Fruit fly (Drosophila melanogaster): ENCODE data around the gene CG14324.

Gene CG14324

dm6 chr3R:17624549-17624948 lies 6.0 kb upstream of the CG14324 start (continued):
- TF ChIP-seq CG14860 (GFP tag; IDR thresholded peaks at IDR 0.05; ENCODE audit: partially characterized antibody): peak; percentile 68
- no peak for TF ChIP-seq HLH54F (GFP tag; optimal IDR thresholded peaks at IDR 0.05)
- TF ChIP-seq CG8765 (GFP tag; IDR thresholded peaks at IDR 0.05): no peak
- no peak for TF ChIP-seq dpn (GFP tag; optimal IDR thresholded peaks at IDR 0.05)
- peak; percentile 0 for TF ChIP-seq CG4328 (GFP tag; optimal IDR thresholded peaks at IDR 0.05)
- peak; percentile 71; the same call in 2 of the 3 replicates for TF ChIP-seq HLH4C (GFP tag; IDR thresholded peaks at IDR 0.05; ENCODE audit: partially characterized antibody)
- TF ChIP-seq CG6813 (GFP tag; optimal IDR thresholded peaks at IDR 0.05): no peak
- TF ChIP-seq ap (GFP tag; IDR thresholded peaks at IDR 0.05): no peak
- no peak for TF ChIP-seq Hr51 (GFP tag; optimal IDR thresholded peaks at IDR 0.05)
- no peak for TF ChIP-seq ac (GFP tag; optimal IDR thresholded peaks at IDR 0.05)
- no peak for TF ChIP-seq CG17568 (GFP tag; optimal IDR thresholded peaks at IDR 0.05)
- no peak for TF ChIP-seq disco-r (GFP tag; optimal IDR thresholded peaks at IDR 0.05)
- TF ChIP-seq ase (GFP tag; IDR thresholded peaks at IDR 0.05): no peak
- TF ChIP-seq Rx (GFP tag; IDR thresholded peaks at IDR 0.05): no peak
- TF ChIP-seq Dip2 (GFP tag; IDR thresholded peaks at IDR 0.05): no peak
- TF ChIP-seq sens-2 (GFP tag; IDR thresholded peaks at IDR 0.05): no peak
- TF ChIP-seq lbe (GFP tag; optimal IDR thresholded peaks at IDR 0.05): no peak
- peak; percentile 79 for TF ChIP-seq CG34376 (GFP tag; optimal IDR thresholded peaks at IDR 0.05)
- TF ChIP-seq ftz-f1 (GFP tag; optimal IDR thresholded peaks at IDR 0.05): peak; percentile 31
- TF ChIP-seq inv (GFP tag; IDR thresholded peaks at IDR 0.05; ENCODE audit: partially characterized antibody): peak; percentile 45; the same call in 1 of the 2 replicates
- TF ChIP-seq CG33213 (GFP tag; optimal IDR thresholded peaks at IDR 0.05): no peak
- no peak for TF ChIP-seq CG15601 (tag; optimal IDR thresholded peaks at IDR 0.05)
- no peak for TF ChIP-seq Hmx (GFP tag; optimal IDR thresholded peaks at IDR 0.05)
- no peak for TF ChIP-seq trem (tag; optimal IDR thresholded peaks at IDR 0.05)
- no peak for TF ChIP-seq CG11560 (tag; IDR thresholded peaks at IDR 0.05)
- TF ChIP-seq CG1603 (tag; optimal IDR thresholded peaks at IDR 0.05): no peak
- TF ChIP-seq CG9609 (GFP tag; optimal IDR thresholded peaks at IDR 0.05): no peak
- no peak for TF ChIP-seq CG3065 (GFP tag; optimal IDR thresholded peaks at IDR 0.05)

dm6 chr3R:17622062-17622766 lies 3.6 kb upstream of the CG14324 start, which contains the start of gene CG14323:
TSS of gene CG14323 (minus strand) at chr3R:17622112.
- TF ChIP-seq CG10462 (GFP tag; optimal IDR thresholded peaks at IDR 0.05) (no peak), CG2129 (GFP tag; IDR thresholded peaks at IDR 0.05; ENCODE audit: partially characterized antibody) (no peak), CG32767 (GFP tag; IDR thresholded peaks at IDR 0.05) (no peak), Pdp1 (GFP tag; optimal IDR thresholded peaks at IDR 0.05) (no peak), B-H1 (GFP tag; IDR thresholded peaks at IDR 0.05) (no peak), Bgb (GFP tag; IDR thresholded peaks at IDR 0.05; ENCODE audit: partially characterized antibody) (peak; percentile 40), fd64A (GFP tag; optimal IDR thresholded peaks at IDR 0.05) (no peak), hkb (optimal IDR thresholded peaks at IDR 0.05) (no peak), hkb (GFP tag; IDR thresholded peaks at IDR 0.05) (0 out of 2 replicates have a peak, but pooled peaks have one; percentile 13), cas (GFP tag; IDR thresholded peaks at IDR 0.05) (no peak), CG13424 (tag; optimal IDR thresholded peaks at IDR 0.05) (no peak), Dip3 (GFP tag; optimal IDR thresholded peaks at IDR 0.05) (no peak), CG15011 (GFP tag; optimal IDR thresholded peaks at IDR 0.05) (no peak), CG16813 (GFP tag; IDR thresholded peaks at IDR 0.05; ENCODE audit: partially characterized antibody) (peak; percentile 54; the same call in 2 of the 3 replicates), lbe (GFP tag; optimal IDR thresholded peaks at IDR 0.05) (no peak), CG18262 (tag; optimal IDR thresholded peaks at IDR 0.05) (no peak), Xbp1 (GFP tag; optimal IDR thresholded peaks at IDR 0.05) (no peak), Dip2 (GFP tag; IDR thresholded peaks at IDR 0.05) (no peak), Opbp (GFP tag; IDR thresholded peaks at IDR 0.05; ENCODE audit: partially characterized antibody) (peak; percentile 32; the same call in 2 of the 3 replicates), sens-2 (GFP tag; IDR thresholded peaks at IDR 0.05) (no peak), ac (GFP tag; optimal IDR thresholded peaks at IDR 0.05) (no peak), D (optimal IDR thresholded peaks at IDR 0.05) (no peak), D (GFP tag; optimal IDR thresholded peaks at IDR 0.05) (no peak), nom (GFP tag; optimal IDR thresholded peaks at IDR 0.05) (no peak), klu (GFP tag; IDR thresholded peaks at IDR 0.05) (no peak), sens (GFP tag) (peak; percentile 48)

Data from whole organism, embryonic.